Worm (Caenorhabditis elegans) whole organism, mixed stage, embryonic: Measurements from ENCODE around the gene mec-18.
A peak's percentile ranks its signal among the peaks of the same experiment; 100 is the strongest.

Source experiments
- M03D4.4 ChIP-seq: sonication (generic microtip); optimal IDR thresholded peaks from 2 replicates; lab custom pipeline; 2017; ENCODE audit warnings: mild to moderate bottlenecking, missing genetic modification characterization, missing compliant biosample characterization
- bed-3 ChIP-seq: fragments of 200-800 bp; sonication (Bioruptor generic); optimal IDR thresholded peaks from 3 replicates; lab custom pipeline; 2018; ENCODE audit warnings: mild to moderate bottlenecking, missing genetic modification characterization, moderate library complexity, missing compliant biosample characterization
- blmp-1 ChIP-seq: fragments of 150-350 bp; optimal IDR thresholded peaks from 2 replicates; lab custom pipeline; 2014; ENCODE audit warnings: missing biosample characterization, missing genetic modification characterization
- ceh-39 ChIP-seq: fragments of 150-350 bp; optimal IDR thresholded peaks from 2 replicates; lab custom pipeline; 2014; ENCODE audit warnings: missing biosample characterization, missing genetic modification characterization
- ces-1 ChIP-seq: fragments of 150-350 bp; optimal IDR thresholded peaks from 2 replicates; lab custom pipeline; 2014; ENCODE audit warnings: missing biosample characterization, missing genetic modification reagents, missing genetic modification characterization
- elt-3 ChIP-seq: fragments of 150-350 bp; optimal IDR thresholded peaks from 2 replicates; lab custom pipeline; 2014; ENCODE audit warnings: missing biosample characterization, missing genetic modification characterization
- ham-2 ChIP-seq: fragments of 200-800 bp; sonication (Bioruptor generic); optimal IDR thresholded peaks from 2 replicates; lab custom pipeline; 2018; ENCODE audit warnings: mild to moderate bottlenecking, missing genetic modification characterization, missing compliant biosample characterization
- lin-13 ChIP-seq: fragments of 150-350 bp; optimal IDR thresholded peaks from 2 replicates; lab custom pipeline; 2014; ENCODE audit warnings: missing biosample characterization, missing genetic modification characterization
- lsy-2 ChIP-seq: fragments of 150-350 bp; optimal IDR thresholded peaks from 2 replicates; lab custom pipeline; 2014; ENCODE audit warnings: missing biosample characterization, missing genetic modification characterization
- mep-1 ChIP-seq: fragments of 150-350 bp; optimal IDR thresholded peaks from 2 replicates; lab custom pipeline; 2017; ENCODE audit warnings: missing biosample characterization, missing genetic modification reagents, missing genetic modification characterization, inconsistent platforms
- nhr-237 ChIP-seq: fragments of 150-350 bp; optimal IDR thresholded peaks from 2 replicates; lab custom pipeline; 2014; ENCODE audit warnings: missing biosample characterization, missing genetic modification characterization
- unc-62 ChIP-seq: fragments of 150-350 bp; optimal IDR thresholded peaks from 2 replicates; lab custom pipeline; 2014; ENCODE audit warnings: missing biosample characterization, missing genetic modification reagents, missing genetic modification characterization

DNA sequence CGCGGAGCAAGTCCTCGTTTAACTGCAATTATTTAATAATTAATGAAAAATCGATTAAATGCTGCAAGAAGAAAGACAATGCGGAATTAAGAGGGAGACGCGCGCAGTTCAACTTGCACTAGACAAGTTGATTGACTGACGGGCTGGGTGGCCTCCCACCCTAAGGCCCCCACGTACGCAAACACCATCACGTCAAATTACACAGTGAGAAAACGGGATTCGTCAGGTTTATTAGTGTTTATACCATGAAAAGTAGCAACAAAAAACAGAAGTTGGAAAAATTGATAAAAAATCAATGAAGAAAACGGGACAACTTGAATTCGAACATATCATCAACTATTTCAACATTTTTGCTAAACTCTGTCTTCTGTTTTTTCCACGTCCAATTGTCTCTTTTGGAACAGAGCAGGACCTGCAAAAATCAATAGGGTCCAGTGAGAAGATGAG is 33.6 kb upstream of the mec-18 start:
- no peak for TF ChIP-seq blmp-1 (tag; lab: Kevin White, UChicago)
- TF ChIP-seq lsy-2, result no peak
- no peak for TF ChIP-seq bed-3 (GFP tag; lab: Kevin White, UChicago)
- TF ChIP-seq unc-62, result no peak
- no peak for TF ChIP-seq elt-3 (tag; lab: Kevin White, UChicago)
- peak; percentile 28 for TF ChIP-seq lin-13 (tag; lab: Kevin White, UChicago)
- no peak for TF ChIP-seq nhr-237
- no peak for TF ChIP-seq ceh-39 (tag; lab: Kevin White, UChicago)
- peak; percentile 51 for TF ChIP-seq ces-1 (GFP tag; lab: Kevin White, UChicago)
- no peak for TF ChIP-seq mep-1
- TF ChIP-seq ham-2, result no peak
- TF ChIP-seq M03D4.4 (tag; lab: Kevin White, UChicago), result no peak
